Fruit fly (Drosophila melanogaster) whole organism, embryonic: ENCODE results near the gene fan.

ENCODE experiments used
- Bteb2 ChIP-seq: fragments of 200-800 bp; sonication (Bioruptor generic); optimal IDR thresholded peaks from 2 replicates; lab custom pipeline; 2016; ENCODE audit warnings: missing biosample characterization, missing genetic modification characterization
- CG10147 ChIP-seq: fragments of 200-800 bp; sonication (Bioruptor generic); optimal IDR thresholded peaks from 2 replicates; lab custom pipeline; 2019; ENCODE audit warnings: missing biosample characterization, mild to moderate bottlenecking, missing genetic modification characterization, moderate library complexity
- CG10565 ChIP-seq: fragments of 200-800 bp; sonication (Bioruptor generic); optimal IDR thresholded peaks from 3 replicates; lab custom pipeline; 2016; ENCODE audit warnings: missing biosample characterization, mild to moderate bottlenecking, missing genetic modification characterization
- CG10959 ChIP-seq: fragments of 200-800 bp; sonication (Bioruptor generic); IDR thresholded peaks from 2 replicates; pipeline ENCODE4 v1.3.6; 2022; ENCODE audit warnings: missing biosample characterization, missing genetic modification characterization
- CG11085 ChIP-seq: fragments of 200-800 bp; sonication (Bioruptor generic); IDR thresholded peaks from 2 replicates; pipeline ENCODE4 v1.3.6; 2022; ENCODE audit warnings: missing biosample characterization, missing genetic modification characterization
- CG12391 ChIP-seq: fragments of 200-800 bp; sonication (Bioruptor generic); optimal IDR thresholded peaks from 3 replicates; lab custom pipeline; 2018; ENCODE audit warnings: missing biosample characterization, mild to moderate bottlenecking, missing genetic modification characterization, moderate library complexity
- CG12744 ChIP-seq: fragments of 200-800 bp; sonication (Bioruptor generic); optimal IDR thresholded peaks from 2 replicates; lab custom pipeline; 2016; ENCODE audit warnings: missing biosample characterization, missing genetic modification characterization
- CG15073 ChIP-seq: fragments of 200-800 bp; sonication (Bioruptor generic); optimal IDR thresholded peaks from 2 replicates; lab custom pipeline; 2016; ENCODE audit warnings: missing biosample characterization, missing genetic modification characterization
- CG15479 ChIP-seq: fragments of 200-800 bp; sonication (Bioruptor generic); optimal IDR thresholded peaks from 3 replicates; lab custom pipeline; 2019; ENCODE audit warnings: missing biosample characterization, mild to moderate bottlenecking, missing genetic modification characterization, moderate library complexity
- CG1603 ChIP-seq: fragments of 200-800 bp; sonication (Bioruptor generic); optimal IDR thresholded peaks from 2 replicates; lab custom pipeline; 2019; ENCODE audit warnings: missing biosample characterization, mild to moderate bottlenecking, missing genetic modification characterization, moderate library complexity
- CG18011 ChIP-seq: fragments of 200-800 bp; sonication (Bioruptor generic); optimal IDR thresholded peaks from 2 replicates; lab custom pipeline; 2017; ENCODE audit warnings: missing biosample characterization, missing genetic modification characterization, mild to moderate bottlenecking, moderate library complexity, missing genotype
- CG18619 ChIP-seq: fragments of 200-800 bp; sonication (Bioruptor generic); optimal IDR thresholded peaks from 3 replicates; lab custom pipeline; 2017; ENCODE audit warnings: missing biosample characterization, mild to moderate bottlenecking, missing genetic modification characterization
- CG2129 ChIP-seq: fragments of 200-800 bp; sonication (Bioruptor generic); IDR thresholded peaks from 2 replicates; pipeline ENCODE4 v1.3.6; 2022; ENCODE audit warnings: missing biosample characterization, missing genetic modification characterization; ENCODE audit not compliant: partially characterized antibody
- CG30431 ChIP-seq: fragments of 200-800 bp; sonication (Bioruptor generic); optimal IDR thresholded peaks from 2 replicates; lab custom pipeline; 2017; ENCODE audit warnings: missing biosample characterization, missing genetic modification characterization
- CG4424 ChIP-seq: fragments of 200-800 bp; sonication (Bioruptor generic); optimal IDR thresholded peaks from 3 replicates; lab custom pipeline; 2016; ENCODE audit warnings: missing biosample characterization, missing genetic modification characterization
- CG6683 ChIP-seq: fragments of 200-800 bp; sonication (Bioruptor generic); optimal IDR thresholded peaks from 2 replicates; lab custom pipeline; 2017; ENCODE audit warnings: missing biosample characterization, mild to moderate bottlenecking, missing genetic modification characterization, missing genetic modification reagents
- CG6689 ChIP-seq: fragments of 200-800 bp; sonication (Bioruptor generic); IDR thresholded peaks from 2 replicates; pipeline ENCODE4 v1.3.6; 2022; ENCODE audit warnings: missing biosample characterization, missing genetic modification characterization
- CG7745 ChIP-seq: fragments of 200-800 bp; sonication (Bioruptor generic); optimal IDR thresholded peaks from 2 replicates; lab custom pipeline; 2018; ENCODE audit warnings: missing biosample characterization, mild to moderate bottlenecking, missing genetic modification characterization, moderate library complexity
- CG7839 ChIP-seq: fragments of 200-800 bp; sonication (Bioruptor generic); optimal IDR thresholded peaks from 3 replicates; lab custom pipeline; 2018; ENCODE audit warnings: missing biosample characterization, mild to moderate bottlenecking, missing genetic modification characterization, moderate library complexity
- CG7928 ChIP-seq: fragments of 200-800 bp; sonication (Bioruptor generic); optimal IDR thresholded peaks from 2 replicates; lab custom pipeline; 2017; ENCODE audit warnings: missing biosample characterization, mild to moderate bottlenecking, missing genetic modification characterization
- D19A ChIP-seq: fragments of 200-800 bp; optimal IDR thresholded peaks from 3 replicates; lab custom pipeline; 2019; ENCODE audit warnings: missing biosample characterization, mild to moderate bottlenecking, missing genetic modification characterization, moderate library complexity
- Deaf1 ChIP-seq: fragments of 200-800 bp; optimal IDR thresholded peaks from 3 replicates; lab custom pipeline; 2019; ENCODE audit warnings: missing biosample characterization, mild to moderate bottlenecking, missing genetic modification characterization, moderate library complexity
- Dref ChIP-seq: fragments of 200-800 bp; sonication (Bioruptor generic); IDR thresholded peaks from 2 replicates; pipeline ENCODE4 v1.3.6; 2022; ENCODE audit warnings: missing biosample characterization, missing genetic modification characterization
- Eip74EF ChIP-seq, 2 experiments: fragments of 200-800 bp in 1 of 2; fragments of >200 bp in 1 of 2; sonication (Bioruptor generic) in 1 of 2; optimal IDR thresholded peaks; 2 replicates each; lab custom pipeline; 2017 to 2019; ENCODE audit warnings: missing biosample characterization in 2 of 2, missing genetic modification characterization in 2 of 2, mild to moderate bottlenecking in 1 of 2, moderate library complexity in 1 of 2
- HmgZ ChIP-seq: fragments of 200-800 bp; sonication (Bioruptor generic); optimal IDR thresholded peaks from 2 replicates; lab custom pipeline; 2018; ENCODE audit warnings: missing biosample characterization, mild to moderate bottlenecking, missing genetic modification characterization
- Hr39 ChIP-seq: fragments of >200 bp; optimal IDR thresholded peaks from 2 replicates; lab custom pipeline; 2017
- Kr ChIP-seq: fragments of 200-800 bp; sonication (Bioruptor generic); optimal IDR thresholded peaks from 2 replicates; lab custom pipeline; 2017; ENCODE audit warnings: missing biosample characterization, mild to moderate bottlenecking, missing genetic modification characterization
- MTF-1 ChIP-seq: fragments of 200-800 bp; sonication (Bioruptor generic); optimal IDR thresholded peaks from 2 replicates; lab custom pipeline; 2018; ENCODE audit warnings: missing biosample characterization, mild to moderate bottlenecking, missing genetic modification characterization, borderline replicate concordance
- NC2α ChIP-seq: fragments of 200-800 bp; sonication (Bioruptor generic); optimal IDR thresholded peaks from 2 replicates; lab custom pipeline; 2016; ENCODE audit warnings: missing biosample characterization, missing genetic modification characterization
- Neu2 ChIP-seq: fragments of 200-800 bp; sonication (Bioruptor generic); optimal IDR thresholded peaks from 3 replicates; lab custom pipeline; 2016; ENCODE audit warnings: missing biosample characterization, missing genetic modification characterization, borderline replicate concordance
- Nf-YB ChIP-seq: fragments of 200-800 bp; sonication (Bioruptor generic); optimal IDR thresholded peaks from 3 replicates; lab custom pipeline; 2019; ENCODE audit warnings: missing biosample characterization, mild to moderate bottlenecking, missing genetic modification characterization, moderate library complexity
- Sox102F ChIP-seq: fragments of 200-800 bp; sonication (Bioruptor generic); optimal IDR thresholded peaks from 2 replicates; lab custom pipeline; 2018; ENCODE audit warnings: missing biosample characterization, mild to moderate bottlenecking, missing genetic modification characterization, moderate library complexity
- Xbp1 ChIP-seq: fragments of 200-800 bp; sonication (Bioruptor generic); optimal IDR thresholded peaks from 3 replicates; lab custom pipeline; 2016; ENCODE audit warnings: missing biosample characterization, mild to moderate bottlenecking, missing genetic modification characterization
- bowl ChIP-seq: fragments of 200-800 bp; sonication (Bioruptor generic); IDR thresholded peaks from 2 replicates; pipeline ENCODE4 v1.3.6; 2022; ENCODE audit warnings: missing biosample characterization, missing genetic modification characterization
- cad ChIP-seq: fragments of >200 bp; optimal IDR thresholded peaks from 2 replicates; lab custom pipeline; 2017; ENCODE audit warnings: missing biosample characterization, missing genetic modification characterization
- crp ChIP-seq, 2 experiments: fragments of 200-800 bp; sonication (Bioruptor generic); optimal IDR thresholded peaks; 2 replicates in 1 of 2; 3 replicates in 1 of 2; lab custom pipeline; 2017; ENCODE audit warnings: missing biosample characterization in 2 of 2, missing genetic modification characterization in 2 of 2, mild to moderate bottlenecking in 1 of 2, moderate library complexity in 1 of 2
- eve ChIP-seq, 2 experiments: fragments of >200 bp; optimal IDR thresholded peaks; 2 replicates each; lab custom pipeline; 2017; ENCODE audit warnings: missing biosample characterization in 2 of 2, missing genetic modification characterization in 2 of 2
- gem ChIP-seq: fragments of 200-800 bp; sonication (Bioruptor generic); optimal IDR thresholded peaks from 2 replicates; lab custom pipeline; 2019; ENCODE audit warnings: missing biosample characterization, mild to moderate bottlenecking, missing genetic modification characterization, moderate library complexity
- lola ChIP-seq, 3 experiments: fragments of >200 bp in 2 of 3; fragments of 200-800 bp in 1 of 3; sonication (Bioruptor generic) in 1 of 3; optimal IDR thresholded peaks; 2 replicates each; lab custom pipeline; 2017 to 2019; ENCODE audit warnings: missing biosample characterization in 3 of 3, missing genetic modification characterization in 3 of 3, mild to moderate bottlenecking in 1 of 3, moderate library complexity in 1 of 3
- prd ChIP-seq, 3 experiments: fragments of >200 bp in 2 of 3; fragments of 200-800 bp in 1 of 3; sonication (Bioruptor generic) in 1 of 3; optimal IDR thresholded peaks in 2 of 3; IDR thresholded peaks in 1 of 3; 2 replicates in 2 of 3; 3 replicates in 1 of 3; pipeline versions ENCODE4 v1.3.6 to Lab custom; 2017 to 2022; ENCODE audit warnings: missing biosample characterization in 1 of 3, missing genetic modification characterization in 1 of 3
- ro ChIP-seq: fragments of 200-800 bp; sonication (Bioruptor generic); IDR thresholded peaks from 2 replicates; pipeline ENCODE4 v1.3.6; 2022; ENCODE audit warnings: missing biosample characterization, missing genetic modification characterization
- run ChIP-seq: fragments of 200-800 bp; sonication (Bioruptor generic); optimal IDR thresholded peaks from 3 replicates; lab custom pipeline; 2018; ENCODE audit warnings: missing biosample characterization, mild to moderate bottlenecking, missing genetic modification characterization
- scrt ChIP-seq: fragments of 200-800 bp; sonication (Bioruptor generic); optimal IDR thresholded peaks from 2 replicates; lab custom pipeline; 2018; ENCODE audit warnings: missing biosample characterization, mild to moderate bottlenecking, missing genetic modification characterization, moderate library complexity
- shn ChIP-seq: fragments of 200-800 bp; sonication (Bioruptor generic); optimal IDR thresholded peaks from 3 replicates; lab custom pipeline; 2016; ENCODE audit warnings: missing biosample characterization, missing genetic modification characterization
- sna ChIP-seq: fragments of 200-800 bp; sonication (Bioruptor generic); IDR thresholded peaks from 2 replicates; pipeline ENCODE4 v1.3.6; 2022; ENCODE audit warnings: missing biosample characterization, missing genetic modification characterization; ENCODE audit not compliant: partially characterized antibody
- sob ChIP-seq: fragments of 200-800 bp; sonication (Bioruptor generic); IDR thresholded peaks from 2 replicates; pipeline ENCODE4 v1.3.6; 2022; ENCODE audit warnings: missing biosample characterization, missing genetic modification characterization
- tgo ChIP-seq: fragments of 200-800 bp; sonication (Bioruptor generic); IDR thresholded peaks from 3 replicates; pipeline ENCODE4 v1.3.6; 2022; ENCODE audit warnings: missing biosample characterization, missing genetic modification characterization
- usp ChIP-seq: fragments of >200 bp; optimal IDR thresholded peaks from 2 replicates; lab custom pipeline; 2017; ENCODE audit warnings: missing biosample characterization, missing genetic modification characterization
- zf30C ChIP-seq: fragments of 200-800 bp; sonication (Bioruptor generic); optimal IDR thresholded peaks from 3 replicates; lab custom pipeline; 2018; ENCODE audit warnings: missing biosample characterization, mild to moderate bottlenecking, missing genetic modification characterization

Gene fan

DNA sequence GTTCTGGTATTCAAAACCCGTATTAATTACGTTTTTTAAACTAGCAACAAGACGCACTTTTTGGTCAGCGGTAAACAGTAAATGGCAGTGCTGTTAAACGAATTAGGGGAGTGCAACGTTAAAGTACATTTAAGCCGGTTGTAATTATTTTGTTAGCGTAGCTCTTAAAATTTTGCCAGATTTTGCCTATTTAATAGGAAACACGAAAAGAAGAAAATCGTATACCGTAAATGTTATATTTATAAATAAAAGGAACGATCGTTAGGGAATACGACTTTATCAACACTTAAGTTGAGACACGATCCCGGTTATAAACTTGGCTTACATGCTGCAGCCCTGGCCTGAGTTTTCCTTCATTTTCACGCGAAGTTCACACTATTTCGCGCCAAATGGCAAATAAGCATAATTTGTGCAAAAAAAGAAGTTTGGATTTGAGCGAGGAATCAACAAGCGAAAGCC, 28.5 kb downstream of the fan start, which contains the start of the genes Setx and mus301 (continued):
- TF ChIP-seq sna (GFP tag; lab: Robert Waterston, UW) = no peak
- TF ChIP-seq Neu2 (GFP tag; lab: Kevin White, UChicago) = peak; percentile 59
- TF ChIP-seq CG7928 (GFP tag; lab: Kevin White, UChicago) = peak; percentile 94
- TF ChIP-seq tgo (GFP tag; lab: Robert Waterston, UW) = peak; percentile 67
- TF ChIP-seq CG4424 (GFP tag; lab: Kevin White, UChicago) = peak; percentile 85
- peak; percentile 48 for TF ChIP-seq CG10565 (GFP tag; lab: Kevin White, UChicago)
- TF ChIP-seq CG10959 (GFP tag; lab: Robert Waterston, UW) = peak; percentile 48; the same call in 1 of the 2 replicates
- TF ChIP-seq eve (GFP tag; optimal IDR thresholded peaks at IDR 0.05; lab: Kevin White, UChicago) = no peak
- peak; percentile 76 for TF ChIP-seq CG18011 (GFP tag; lab: Kevin White, UChicago)
- TF ChIP-seq CG10147 (GFP tag; lab: Kevin White, UChicago) = no peak
- TF ChIP-seq CG30431 (GFP tag; lab: Kevin White, UChicago) = peak; percentile 29
- TF ChIP-seq Eip74EF (GFP tag; optimal IDR thresholded peaks at IDR 0.05; lab: Kevin White, UChicago) = no peak
- TF ChIP-seq sob (GFP tag; lab: Robert Waterston, UW) = peak; percentile 92
- peak; percentile 77 for TF ChIP-seq CG18619 (GFP tag; lab: Kevin White, UChicago)
- TF ChIP-seq Nf-YB (GFP tag; lab: Kevin White, UChicago) = peak; percentile 30
- no peak for TF ChIP-seq Sox102F
- peak; percentile 90 for TF ChIP-seq Xbp1 (GFP tag; lab: Kevin White, UChicago)
- TF ChIP-seq CG6683 (GFP tag; lab: Kevin White, UChicago) = no peak
- no peak for TF ChIP-seq zf30C (GFP tag; lab: Kevin White, UChicago)
- no peak for TF ChIP-seq CG7745 (tag; lab: Kevin White, UChicago)
- no peak for TF ChIP-seq bowl
- no peak for TF ChIP-seq CG7839
- no peak for TF ChIP-seq D19A (tag; lab: Kevin White, UChicago)
- TF ChIP-seq CG11085 = peak; percentile 83
- peak in 1 of 2 experiments; percentile 52 for TF ChIP-seq crp (GFP tag; optimal IDR thresholded peaks at IDR 0.05; lab: Kevin White, UChicago)
- TF ChIP-seq CG15479 (GFP tag; lab: Kevin White, UChicago) = peak; percentile 20
- no peak for TF ChIP-seq Hr39 (lab: Kevin White, UChicago)
- peak; percentile 88 for TF ChIP-seq HmgZ
- TF ChIP-seq lola (GFP tag; optimal IDR thresholded peaks at IDR 0.05; lab: Kevin White, UChicago) = peak in 1 of 3 experiments; percentile 74
- TF ChIP-seq run (tag; lab: Kevin White, UChicago) = no peak
- TF ChIP-seq prd (optimal IDR thresholded peaks at IDR 0.05; lab: Kevin White, UChicago) = no peak
- peak; percentile 84 for TF ChIP-seq prd (GFP tag; IDR thresholded peaks at IDR 0.05; lab: Robert Waterston, UW)
- TF ChIP-seq gem (tag; lab: Kevin White, UChicago) = peak; percentile 83
- no peak for TF ChIP-seq scrt (GFP tag; lab: Kevin White, UChicago)
- TF ChIP-seq Deaf1 = no peak
- no peak for TF ChIP-seq MTF-1
- TF ChIP-seq cad (GFP tag; lab: Kevin White, UChicago) = no peak
- peak; percentile 58; the same call in 1 of the 2 replicates for TF ChIP-seq CG6689
- TF ChIP-seq CG15073 (GFP tag; lab: Kevin White, UChicago) = peak; percentile 20
- TF ChIP-seq usp (GFP tag; lab: Kevin White, UChicago) = no peak
- peak; percentile 76 for TF ChIP-seq shn (GFP tag; lab: Kevin White, UChicago)
- TF ChIP-seq CG12744 (GFP tag; lab: Kevin White, UChicago) = peak; percentile 73
- TF ChIP-seq Bteb2 (GFP tag; lab: Kevin White, UChicago) = peak; percentile 89
- no peak for TF ChIP-seq Kr (GFP tag; lab: Kevin White, UChicago)
- peak; percentile 48 for TF ChIP-seq Dref (GFP tag; lab: Robert Waterston, UW)
- 0 out of 2 replicates have a peak, but pooled peaks have one; percentile 40 for TF ChIP-seq ro
- peak; percentile 82 for TF ChIP-seq CG12391
- TF ChIP-seq CG1603 = peak; percentile 63
- TF ChIP-seq NC2α = peak; percentile 30
- TF ChIP-seq CG2129 (GFP tag; lab: Robert Waterston, UW) = no peak
